Worm (Caenorhabditis elegans): ENCODE results near the gene Y41G9A.17.

Gene Y41G9A.17

DNA sequence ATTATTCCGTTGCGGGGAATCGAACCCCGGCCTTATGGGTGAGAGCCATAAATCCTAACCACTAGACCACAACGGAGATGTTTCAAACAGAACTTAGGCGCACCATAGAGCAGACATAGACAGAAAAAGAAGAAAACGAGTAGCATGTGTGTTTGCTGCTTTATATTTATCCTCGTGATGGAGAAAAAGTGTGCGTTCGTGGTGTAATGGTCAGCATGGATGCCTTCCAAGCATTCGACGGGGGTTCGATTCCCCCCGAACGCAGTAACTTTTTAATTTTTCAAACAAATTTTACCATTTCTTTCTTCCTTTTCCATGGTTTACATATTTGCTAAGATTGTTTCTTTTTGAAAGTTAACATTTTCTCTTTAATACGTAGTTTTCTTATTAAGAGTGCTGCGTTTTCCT, 36.4 kb upstream of the Y41G9A.17 start (continued):
- peak; percentile 95 for TF ChIP-seq nhr-27 (tag; optimal IDR thresholded peaks at IDR 0.05)
- TF ChIP-seq T26A5.8 (tag; optimal IDR thresholded peaks at IDR 0.05) = peak; percentile 97
- peak; percentile 88 for TF ChIP-seq hlh-12 (tag; optimal IDR thresholded peaks at IDR 0.05)
- no peak for TF ChIP-seq nfya-1 (tag; optimal IDR thresholded peaks at IDR 0.05; ENCODE audit: borderline replicate concordance, insufficient read depth)
- peak; percentile 56 for TF ChIP-seq unc-130 (GFP tag; optimal IDR thresholded peaks at IDR 0.05)
- TF ChIP-seq ceh-40 (GFP tag; IDR thresholded peaks at IDR 0.05) = peak; percentile 85; the same call in 1 of the 2 replicates
- peak; percentile 93 for TF ChIP-seq T07F8.4 (tag; optimal IDR thresholded peaks at IDR 0.05)
- TF ChIP-seq hlh-26 (GFP tag; conservative IDR thresholded peaks at IDR 0.05) = no peak
- TF ChIP-seq ccch-3 (GFP tag; optimal IDR thresholded peaks at IDR 0.05) = peak; percentile 81

DNA sequence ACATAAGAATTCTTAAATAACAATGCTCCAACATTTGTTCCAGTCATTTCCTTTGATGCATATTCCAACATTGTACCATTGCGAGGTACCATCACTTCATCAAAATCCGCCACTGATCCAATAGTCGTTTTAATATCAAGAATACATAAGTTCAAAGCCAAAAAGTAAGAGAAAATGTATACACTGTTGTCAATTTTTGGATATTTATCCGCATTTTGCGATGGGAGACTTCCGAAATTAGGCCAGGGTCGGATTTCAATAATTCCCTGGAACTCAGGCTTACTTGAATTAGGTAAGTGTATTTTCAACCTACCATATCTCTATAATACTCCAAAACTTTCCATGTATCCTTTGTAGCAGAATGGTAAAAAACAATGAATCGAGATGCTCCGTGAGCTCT, 34.7 kb upstream of the Y41G9A.17 start, which contains the start of gene M02F4.2:
Gene M02F4.2, minus strand, starts transcription at position 101 of the 400 bp plus-strand sequence.
- TF ChIP-seq B0019.2 (GFP tag; conservative IDR thresholded peaks at IDR 0.05) (no peak), pha-4 (tag; optimal IDR thresholded peaks at IDR 0.05) (no peak), ztf-25 (GFP tag; IDR thresholded peaks at IDR 0.05) (no peak), snpc-1.3 (tag; optimal IDR thresholded peaks at IDR 0.05; ENCODE audit: insufficient read depth) (no peak), ztf-22 (GFP tag; optimal IDR thresholded peaks at IDR 0.05) (no peak), B0336.3 (GFP tag; IDR thresholded peaks at IDR 0.05) (no peak)

DNA sequence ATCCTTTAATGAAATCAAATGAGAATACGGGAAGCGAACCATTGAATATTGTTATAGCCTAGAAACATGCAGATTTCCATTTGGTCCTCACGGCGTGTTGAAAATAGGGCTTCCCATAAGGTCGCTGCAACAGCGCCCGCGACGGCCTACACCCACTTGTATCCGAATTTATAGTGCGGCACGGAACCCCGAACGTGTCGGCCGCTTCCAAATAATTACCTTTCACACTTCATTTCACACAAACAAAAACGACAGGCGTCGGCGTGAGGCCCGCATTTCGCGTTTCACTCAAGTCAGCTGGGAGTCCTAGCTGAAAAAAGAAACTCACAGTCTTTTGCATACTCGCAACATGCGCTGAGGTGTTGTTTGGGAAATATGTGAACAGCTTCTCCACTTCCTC, 33.9 kb upstream of the Y41G9A.17 start:
- TF ChIP-seq snpc-4 (GFP tag; optimal IDR thresholded peaks at IDR 0.05) (no peak), snpc-4 (tag; optimal IDR thresholded peaks at IDR 0.05) (peak in 2 of 4 experiments; percentile 61 to 80), ama-1 (optimal IDR thresholded peaks at IDR 0.05) (no peak), ama-1 (GFP tag; optimal IDR thresholded peaks at IDR 0.05) (no peak), bed-2 (GFP tag; IDR thresholded peaks at IDR 0.05) (no peak), pha-4 (tag; optimal IDR thresholded peaks at IDR 0.05) (no peak), snpc-1.1 (tag; optimal IDR thresholded peaks at IDR 0.05; ENCODE audit: insufficient read depth) (no peak), tbp1 (GFP tag; optimal IDR thresholded peaks at IDR 0.05) (no peak), dox-1 (GFP tag; IDR thresholded peaks at IDR 0.05) (no peak)

DNA sequence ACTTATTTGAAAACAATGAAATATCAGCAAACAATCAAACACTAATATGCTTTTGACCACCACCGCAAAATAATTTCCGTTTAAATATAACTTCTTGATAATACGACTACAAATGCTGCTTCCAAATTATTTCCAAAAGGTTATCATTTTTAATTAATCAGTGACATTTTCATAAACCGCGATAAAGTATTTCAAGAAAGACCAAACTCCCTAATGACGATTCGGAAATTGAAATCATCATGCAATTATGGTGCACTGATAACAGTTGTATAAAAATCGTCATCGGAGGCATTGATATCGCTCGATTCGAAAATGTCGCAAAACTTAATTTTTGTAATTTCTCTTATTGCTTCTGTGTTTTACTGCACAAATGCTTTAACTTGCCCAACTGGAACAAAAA, 31.9 kb upstream of the Y41G9A.17 start, which contains the start of gene clec-265:
Gene clec-265, plus strand, starts transcription at position 300 of the 400 bp plus-strand sequence.
- TF ChIP-seq unc-62 (GFP tag; optimal IDR thresholded peaks at IDR 0.05) = no peak
- peak; percentile 10 for TF ChIP-seq atf-7 (tag; optimal IDR thresholded peaks at IDR 0.05)
- TF ChIP-seq akir-1 (GFP tag; optimal IDR thresholded peaks at IDR 0.05) = no peak
- TF ChIP-seq aptf-2 (GFP tag; conservative IDR thresholded peaks at IDR 0.05) = no peak
- no peak for TF ChIP-seq lag-1 (GFP tag; IDR thresholded peaks at IDR 0.05)
- TF ChIP-seq dpl-1 (GFP tag; optimal IDR thresholded peaks at IDR 0.05) = no peak
- no peak for TF ChIP-seq ceh-91 (GFP tag; IDR thresholded peaks at IDR 0.05)
- no peak for TF ChIP-seq ztf-28 (GFP tag; IDR thresholded peaks at IDR 0.05)
- TF ChIP-seq nhr-80 (tag; optimal IDR thresholded peaks at IDR 0.05) = peak; percentile 89

DNA sequence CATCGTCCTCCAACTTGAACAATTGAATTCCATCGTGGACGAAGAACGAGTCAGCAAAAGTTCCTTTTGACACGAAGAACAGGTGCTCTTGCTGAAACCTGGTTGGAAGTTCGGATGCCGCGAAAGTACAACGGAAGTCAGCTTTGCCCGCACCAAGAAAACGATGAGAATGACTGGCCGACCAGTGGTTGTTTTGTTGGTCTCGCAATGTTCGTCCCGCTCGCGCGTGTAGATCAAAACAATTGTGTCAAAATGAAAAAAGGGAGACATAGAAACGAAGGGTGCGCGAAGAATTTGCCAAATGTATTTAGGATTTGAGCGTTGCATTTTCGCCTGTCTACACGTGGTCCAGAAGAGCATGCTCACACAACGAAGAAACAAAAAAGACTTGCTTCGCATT, 29.5 kb upstream of the Y41G9A.17 start, which contains the start of gene M02F4.1:
Gene M02F4.1, minus strand, starts transcription at position 101 of the 400 bp plus-strand sequence.
- TF ChIP-seq lin-26 (GFP tag; IDR thresholded peaks at IDR 0.05) (0 out of 2 replicates have a peak, but pooled peaks have one; percentile 25), unc-130 (GFP tag; optimal IDR thresholded peaks at IDR 0.05) (no peak)

Measured in whole organism, young adult.